Fruit fly (Drosophila melanogaster): ENCODE measurements around the gene CG46522.
"Not testable (repeated sequence)": the region's sequence is repeated elsewhere in the genome, so short reads cannot be mapped to it uniquely, and the experiment has no call there.

DNA sequence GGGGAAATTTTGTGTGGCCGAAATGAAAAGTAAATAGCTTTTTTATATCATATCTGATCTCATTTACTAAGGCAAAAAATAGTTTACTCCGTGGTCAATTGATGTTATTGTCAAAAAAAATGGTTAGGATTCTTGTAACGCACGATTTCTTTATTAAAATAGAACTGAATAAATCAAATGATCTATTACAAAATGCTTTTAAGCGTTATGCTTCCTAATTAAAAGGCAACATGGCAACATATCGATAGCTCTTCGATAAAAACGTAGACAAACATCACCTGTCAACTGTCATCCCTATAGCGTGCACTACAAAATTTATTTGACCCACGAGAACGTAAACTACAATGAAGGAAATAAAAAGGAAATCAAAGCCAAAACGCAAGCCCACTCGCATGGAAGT is at the start of gene CG46522:
- not testable (repeated sequence) for TF ChIP-seq pan (optimal IDR thresholded peaks at IDR 0.05); CG8478 (optimal IDR thresholded peaks at IDR 0.05); EcR (GFP tag; optimal IDR thresholded peaks at IDR 0.05); usp (GFP tag; optimal IDR thresholded peaks at IDR 0.05); Dll (optimal IDR thresholded peaks at IDR 0.05); psq (optimal IDR thresholded peaks at IDR 0.05)
